Fruit fly (Drosophila melanogaster): ENCODE results near the gene CG12617.
A peak's percentile ranks its signal among the peaks of the same experiment; 100 is the strongest.

The CG12617 gene

DNA sequence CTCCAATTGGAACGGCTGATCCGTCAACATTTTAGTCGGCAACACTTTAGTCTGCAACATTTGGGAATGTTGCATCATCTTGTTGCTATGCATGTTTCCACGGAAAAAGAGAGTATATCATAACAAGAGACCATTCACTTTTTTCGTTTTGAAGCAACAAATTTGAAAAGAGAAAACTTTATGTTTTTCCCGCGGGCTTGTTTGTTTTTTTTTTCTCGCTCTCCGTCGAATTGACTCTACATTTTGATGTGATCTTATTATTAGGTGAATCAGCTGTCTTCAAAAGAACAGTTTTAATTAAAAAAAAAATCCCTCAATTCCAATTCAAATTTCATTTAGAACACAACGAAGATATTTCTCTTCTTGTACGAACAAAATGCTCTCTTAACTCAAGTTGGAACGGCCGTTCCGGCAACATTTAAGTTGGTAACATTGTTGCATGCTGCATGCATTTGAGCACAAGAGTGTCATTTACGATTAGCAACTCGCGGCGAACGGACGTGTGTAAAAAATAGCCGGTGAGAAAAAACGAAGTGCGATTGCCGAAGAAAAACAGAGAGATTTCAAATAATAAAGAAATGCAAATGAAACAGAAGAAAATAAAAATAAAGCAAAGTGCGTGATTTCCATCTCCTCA lies 16.4 kb downstream of the CG12617 start, which contains the start of gene spir (continued):
- TF ChIP-seq CG34422 (GFP tag; IDR thresholded peaks at IDR 0.05) = no peak
- no peak for TF ChIP-seq CG9932 (GFP tag; IDR thresholded peaks at IDR 0.05)
- no peak for TF ChIP-seq sug (tag; optimal IDR thresholded peaks at IDR 0.05)
- TF ChIP-seq Sry-β (GFP tag; optimal IDR thresholded peaks at IDR 0.05) = no peak
- no peak for TF ChIP-seq jing (GFP tag; optimal IDR thresholded peaks at IDR 0.05)
- TF ChIP-seq Doc2 (GFP tag; IDR thresholded peaks at IDR 0.05) = no peak
- no peak for TF ChIP-seq nerfin-2 (GFP tag; IDR thresholded peaks at IDR 0.05; ENCODE audit: partially characterized antibody)
- TF ChIP-seq ewg (GFP tag; optimal IDR thresholded peaks at IDR 0.05) = no peak
- TF ChIP-seq bcd (GFP tag; optimal IDR thresholded peaks at IDR 0.05) = no peak
- TF ChIP-seq hkb (optimal IDR thresholded peaks at IDR 0.05) = no peak
- peak; percentile 52; the same call in 1 of the 2 replicates for TF ChIP-seq hkb (GFP tag; IDR thresholded peaks at IDR 0.05)
- no peak for TF ChIP-seq Elba2 (GFP tag; optimal IDR thresholded peaks at IDR 0.05)
- no peak for TF ChIP-seq Scr (GFP tag; IDR thresholded peaks at IDR 0.05; ENCODE audit: partially characterized antibody)
- TF ChIP-seq Drgx (GFP tag; IDR thresholded peaks at IDR 0.05) = no peak; the same call in 1 of the 2 replicates
- TF ChIP-seq chif (GFP tag; optimal IDR thresholded peaks at IDR 0.05) = no peak
- no peak for TF ChIP-seq CG15696 (tag; optimal IDR thresholded peaks at IDR 0.05)
- TF ChIP-seq Six4 (GFP tag; optimal IDR thresholded peaks at IDR 0.05) = no peak
- TF ChIP-seq Hsf (GFP tag; optimal IDR thresholded peaks at IDR 0.05) = no peak
- TF ChIP-seq CG12071 (GFP tag; optimal IDR thresholded peaks at IDR 0.05) = peak; percentile 20
- no peak for TF ChIP-seq gt (GFP tag; IDR thresholded peaks at IDR 0.05)
- TF ChIP-seq Gsc (GFP tag; IDR thresholded peaks at IDR 0.05) = no peak
- TF ChIP-seq CG31388 (GFP tag; optimal IDR thresholded peaks at IDR 0.05) = no peak
- no peak for TF ChIP-seq CG4820 (GFP tag; optimal IDR thresholded peaks at IDR 0.05)
- no peak for TF ChIP-seq grn (GFP tag; optimal IDR thresholded peaks at IDR 0.05)
- TF ChIP-seq hb (GFP tag; IDR thresholded peaks at IDR 0.05; ENCODE audit: partially characterized antibody) = no peak
- TF ChIP-seq CG31441 (GFP tag; IDR thresholded peaks at IDR 0.05) = no peak; the same call in 1 of the 2 replicates
- no peak for TF ChIP-seq CG6813 (GFP tag; optimal IDR thresholded peaks at IDR 0.05)
- no peak for TF ChIP-seq lab (GFP tag; optimal IDR thresholded peaks at IDR 0.05)
- no peak for TF ChIP-seq CG5245 (GFP tag; optimal IDR thresholded peaks at IDR 0.05)
- TF ChIP-seq disco-r (GFP tag; optimal IDR thresholded peaks at IDR 0.05) = no peak
- TF ChIP-seq CG17829 (tag; optimal IDR thresholded peaks at IDR 0.05) = peak; percentile 30
- no peak for TF ChIP-seq CG10654 (GFP tag; optimal IDR thresholded peaks at IDR 0.05)
- TF ChIP-seq CG1647 (GFP tag; optimal IDR thresholded peaks at IDR 0.05) = no peak
- no peak for TF ChIP-seq oc (tag; optimal IDR thresholded peaks at IDR 0.05)
- no peak for TF ChIP-seq Xrp1 (GFP tag; IDR thresholded peaks at IDR 0.05)
- TF ChIP-seq peb (GFP tag; IDR thresholded peaks at IDR 0.05) = no peak
- no peak for TF ChIP-seq CG7556 (GFP tag; optimal IDR thresholded peaks at IDR 0.05)
- TF ChIP-seq CG13424 (tag; optimal IDR thresholded peaks at IDR 0.05) = no peak
- no peak for TF ChIP-seq Nf-YA (GFP tag; IDR thresholded peaks at IDR 0.05)
- no peak for TF ChIP-seq GATAe (GFP tag; conservative IDR thresholded peaks at IDR 0.05)
- no peak for TF ChIP-seq bab2 (GFP tag; optimal IDR thresholded peaks at IDR 0.05)
- no peak for TF ChIP-seq CG9817 (tag; optimal IDR thresholded peaks at IDR 0.05)
- no peak for TF ChIP-seq CG11085 (GFP tag; IDR thresholded peaks at IDR 0.05)
- TF ChIP-seq CG18619 (GFP tag; optimal IDR thresholded peaks at IDR 0.05) = no peak
- no peak for TF ChIP-seq CG11456 (GFP tag; IDR thresholded peaks at IDR 0.05)
- TF ChIP-seq CG12942 (GFP tag; optimal IDR thresholded peaks at IDR 0.05) = no peak
- TF ChIP-seq Oaz (GFP tag; IDR thresholded peaks at IDR 0.05) = no peak
- TF ChIP-seq otp (GFP tag; IDR thresholded peaks at IDR 0.05) = no peak
- TF ChIP-seq org-1 (GFP tag; optimal IDR thresholded peaks at IDR 0.05) = no peak
- TF ChIP-seq CG2678 (tag; optimal IDR thresholded peaks at IDR 0.05) = no peak
- no peak for TF ChIP-seq gfzf (GFP tag; optimal IDR thresholded peaks at IDR 0.05)
